Worm (Caenorhabditis elegans) whole organism, L2 larva: ENCODE results near the gene unc-17.

Experiments used
- ama-1 ChIP-seq: fragments of 150-350 bp; optimal IDR thresholded peaks from 2 replicates; lab custom pipeline; 2018; ENCODE audit warnings: inconsistent platforms
- blmp-1 ChIP-seq: sonication (generic microtip); optimal IDR thresholded peaks from 2 replicates; lab custom pipeline; 2017; ENCODE audit warnings: missing genetic modification characterization, mild to moderate bottlenecking, missing compliant biosample characterization, antibody characterized with exemption, moderate library complexity; ENCODE audit not compliant: insufficient read depth
- lin-39 ChIP-seq: fragments of 150-350 bp; optimal IDR thresholded peaks from 2 replicates; lab custom pipeline; 2014; ENCODE audit warnings: missing biosample characterization, missing genetic modification reagents, missing genetic modification characterization
- nhr-23 ChIP-seq: fragments of 150-350 bp; optimal IDR thresholded peaks from 2 replicates; lab custom pipeline; 2014; ENCODE audit warnings: missing biosample characterization, missing genetic modification reagents, missing genetic modification characterization
- skn-1 ChIP-seq: sonication (generic microtip); optimal IDR thresholded peaks from 2 replicates; lab custom pipeline; 2017; ENCODE audit warnings: missing biosample characterization, missing genetic modification characterization
- unc-62 ChIP-seq: fragments of 150-350 bp; optimal IDR thresholded peaks from 2 replicates; lab custom pipeline; 2014; ENCODE audit warnings: missing biosample characterization, missing genetic modification reagents, missing genetic modification characterization
- zag-1 ChIP-seq: fragments of 150-350 bp; optimal IDR thresholded peaks from 2 replicates; lab custom pipeline; 2014; ENCODE audit warnings: missing biosample characterization, missing genetic modification characterization
- ztf-11 ChIP-seq: sonication (generic microtip); optimal IDR thresholded peaks from 2 replicates; lab custom pipeline; 2017; ENCODE audit warnings: missing biosample characterization, missing genetic modification characterization

DNA sequence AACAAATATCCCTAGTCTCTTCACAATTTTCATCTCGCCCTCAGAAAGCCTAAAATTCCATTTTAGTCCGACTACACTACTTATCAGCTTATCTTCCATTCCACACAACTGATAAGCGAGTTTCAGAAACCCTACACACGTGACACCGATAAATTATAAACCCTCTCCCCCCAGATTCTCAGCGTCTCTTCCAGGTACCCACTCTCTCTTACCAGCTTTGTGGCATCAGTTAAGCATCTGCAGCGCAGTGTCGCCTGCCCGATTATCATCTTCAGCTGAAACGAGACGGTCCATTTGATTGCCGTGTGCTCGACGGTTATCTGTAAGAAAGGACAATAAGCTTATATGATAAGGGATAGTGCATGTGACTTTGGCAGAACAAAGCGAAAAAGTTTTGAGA, 12.7 kb downstream of the unc-17 start:
- TF ChIP-seq zag-1 (tag; lab: Kevin White, UChicago) (no peak), skn-1 (no peak), ama-1 (lab: Kevin White, UChicago) (no peak), nhr-23 (tag; lab: Kevin White, UChicago) (no peak), ztf-11 (tag; lab: Kevin White, UChicago) (no peak), unc-62 (no peak), blmp-1 (tag; lab: Kevin White, UChicago) (no peak), lin-39 (no peak)
